Worm (Caenorhabditis elegans) whole organism, L4/young adult: ENCODE results near the gene ZK1098.2.

ENCODE experiments used
- W03F9.2 ChIP-seq: fragments of 150-350 bp; optimal IDR thresholded peaks from 2 replicates; lab custom pipeline; 2014; ENCODE audit warnings: missing biosample characterization, missing genetic modification characterization
- dao-5 ChIP-seq: sonication (generic microtip); optimal IDR thresholded peaks from 2 replicates; lab custom pipeline; 2016; ENCODE audit warnings: missing genotype, missing genetic modification characterization, moderate library complexity, missing compliant biosample characterization
- him-1 ChIP-seq: sonication (generic microtip); optimal IDR thresholded peaks from 2 replicates; lab custom pipeline; 2016; ENCODE audit warnings: missing genotype, missing genetic modification reagents, missing genetic modification characterization, missing compliant biosample characterization

ce11 chrIII:9542816-9543215 lies 13.9 kb downstream of the ZK1098.2 start, which contains the start of gene eif-2Balpha:
- no peak for TF ChIP-seq him-1 (tag; lab: Kevin White, UChicago)
- TF ChIP-seq dao-5 (tag; lab: Kevin White, UChicago): no peak
- TF ChIP-seq W03F9.2: peak; percentile 56
